Fruit fly (Drosophila melanogaster) whole organism, embryonic: ENCODE measurements around the gene crq.

Source experiments
- Atf3 ChIP-seq: fragments of 200-800 bp; sonication (Bioruptor generic); optimal IDR thresholded peaks from 3 replicates; lab custom pipeline; 2016; ENCODE audit warnings: missing biosample characterization, missing genetic modification characterization
- B-H2 ChIP-seq: fragments of 200-800 bp; sonication (Bioruptor generic); optimal IDR thresholded peaks from 2 replicates; lab custom pipeline; 2018; ENCODE audit warnings: missing biosample characterization, mild to moderate bottlenecking, missing genetic modification characterization
- Bteb2 ChIP-seq: fragments of 200-800 bp; sonication (Bioruptor generic); optimal IDR thresholded peaks from 2 replicates; lab custom pipeline; 2016; ENCODE audit warnings: missing biosample characterization, missing genetic modification characterization
- CG10959 ChIP-seq: fragments of 200-800 bp; sonication (Bioruptor generic); IDR thresholded peaks from 2 replicates; pipeline ENCODE4 v1.3.6; 2022; ENCODE audit warnings: missing biosample characterization, missing genetic modification characterization
- CG11504 ChIP-seq: fragments of 200-800 bp; sonication (Bioruptor generic); optimal IDR thresholded peaks from 3 replicates; lab custom pipeline; 2019; ENCODE audit warnings: missing biosample characterization, mild to moderate bottlenecking, missing genetic modification characterization, moderate library complexity
- CG11560 ChIP-seq: fragments of 200-800 bp; sonication (Bioruptor generic); IDR thresholded peaks from 3 replicates; pipeline ENCODE4 v1.3.6; 2022; ENCODE audit warnings: missing biosample characterization, missing genetic modification characterization
- CG12391 ChIP-seq: fragments of 200-800 bp; sonication (Bioruptor generic); optimal IDR thresholded peaks from 3 replicates; lab custom pipeline; 2018; ENCODE audit warnings: missing biosample characterization, mild to moderate bottlenecking, missing genetic modification characterization, moderate library complexity
- CG1647 ChIP-seq: fragments of 200-800 bp; sonication (Bioruptor generic); optimal IDR thresholded peaks from 3 replicates; lab custom pipeline; 2016; ENCODE audit warnings: missing biosample characterization, missing genetic modification characterization
- CG16815 ChIP-seq: fragments of 200-800 bp; sonication (Bioruptor generic); optimal IDR thresholded peaks from 3 replicates; lab custom pipeline; 2017; ENCODE audit warnings: missing biosample characterization, mild to moderate bottlenecking, missing genetic modification characterization
- CG18599 ChIP-seq: fragments of 200-800 bp; sonication (Bioruptor generic); optimal IDR thresholded peaks from 3 replicates; lab custom pipeline; 2017; ENCODE audit warnings: missing biosample characterization, missing genetic modification characterization, mild to moderate bottlenecking, moderate library complexity, missing genetic modification reagents
- CG31224 ChIP-seq: fragments of 200-800 bp; sonication (Bioruptor generic); IDR thresholded peaks from 2 replicates; pipeline ENCODE4 v1.3.6; 2022; ENCODE audit warnings: missing biosample characterization, missing genetic modification characterization
- CG32532 ChIP-seq: fragments of 200-800 bp; sonication (Bioruptor generic); IDR thresholded peaks from 2 replicates; pipeline ENCODE4 v1.3.6; 2022; ENCODE audit warnings: missing biosample characterization, missing genetic modification characterization
- CG32772 ChIP-seq: fragments of 200-800 bp; sonication (Bioruptor generic); IDR thresholded peaks from 2 replicates; pipeline ENCODE4 v1.3.6; 2022; ENCODE audit warnings: missing biosample characterization, missing genetic modification characterization
- CG33557 ChIP-seq: fragments of 200-800 bp; sonication (Bioruptor generic); optimal IDR thresholded peaks from 2 replicates; lab custom pipeline; 2019; ENCODE audit warnings: missing biosample characterization, mild to moderate bottlenecking, missing genetic modification characterization, moderate library complexity
- CG3726 ChIP-seq: fragments of 200-800 bp; sonication (Bioruptor generic); IDR thresholded peaks from 3 replicates; pipeline ENCODE4, ENCODE4 v1.3.6; 2022; ENCODE audit warnings: missing biosample characterization, missing genetic modification characterization
- CG4404 ChIP-seq: fragments of 200-800 bp; sonication (Bioruptor generic); IDR thresholded peaks from 2 replicates; pipeline ENCODE4 v1.3.6; 2022; ENCODE audit warnings: missing biosample characterization, missing genetic modification characterization
- CG7357 ChIP-seq: fragments of 200-800 bp; sonication (Bioruptor generic); IDR thresholded peaks from 3 replicates; pipeline ENCODE4 v1.3.6; 2022; ENCODE audit warnings: missing biosample characterization, missing genetic modification characterization
- Chrac-16 ChIP-seq: fragments of 200-800 bp; sonication (Bioruptor generic); optimal IDR thresholded peaks from 3 replicates; lab custom pipeline; 2016; ENCODE audit warnings: missing biosample characterization, missing genetic modification characterization
- D19B ChIP-seq: fragments of 200-800 bp; sonication (Bioruptor generic); optimal IDR thresholded peaks from 2 replicates; lab custom pipeline; 2017; ENCODE audit warnings: missing biosample characterization, mild to moderate bottlenecking, missing genetic modification characterization
- Drgx ChIP-seq: fragments of 200-800 bp; sonication (Bioruptor generic); IDR thresholded peaks from 2 replicates; pipeline ENCODE4 v1.3.6; 2022; ENCODE audit warnings: missing biosample characterization, missing genetic modification characterization
- E2f1 ChIP-seq: fragments of 200-800 bp; sonication (Bioruptor generic); IDR thresholded peaks from 2 replicates; pipeline ENCODE4 v1.3.6; 2022; ENCODE audit warnings: missing biosample characterization, missing genetic modification characterization
- E2f2 ChIP-seq: fragments of 200-800 bp; sonication (Bioruptor generic); IDR thresholded peaks from 2 replicates; pipeline ENCODE4 v1.3.6; 2022; ENCODE audit warnings: missing biosample characterization, missing genetic modification characterization
- Gug ChIP-seq: fragments of 200-800 bp; sonication (Bioruptor generic); IDR thresholded peaks from 4 replicates; pipeline ENCODE4 v1.3.6; 2022; ENCODE audit warnings: missing biosample characterization, missing genetic modification characterization
- HLH54F ChIP-seq: fragments of 200-800 bp; sonication (Bioruptor generic); optimal IDR thresholded peaks from 3 replicates; lab custom pipeline; 2016; ENCODE audit warnings: missing biosample characterization, missing genetic modification characterization
- Hmr ChIP-seq: fragments of 200-800 bp; sonication (Bioruptor generic); optimal IDR thresholded peaks from 3 replicates; lab custom pipeline; 2017; ENCODE audit warnings: mild to moderate bottlenecking, missing biosample characterization, missing genetic modification reagents, missing genetic modification characterization
- Hsf ChIP-seq: fragments of 200-800 bp; sonication (Bioruptor generic); optimal IDR thresholded peaks from 3 replicates; lab custom pipeline; 2016; ENCODE audit warnings: missing biosample characterization, missing genetic modification characterization
- Max ChIP-seq: fragments of 200-800 bp; sonication (Bioruptor generic); optimal IDR thresholded peaks from 2 replicates; lab custom pipeline; 2016; ENCODE audit warnings: missing biosample characterization, mild to moderate bottlenecking, missing genetic modification characterization
- NC2β ChIP-seq: fragments of 200-800 bp; sonication (Bioruptor generic); optimal IDR thresholded peaks from 2 replicates; lab custom pipeline; 2016; ENCODE audit warnings: missing biosample characterization, missing genetic modification characterization
- NFAT ChIP-seq: fragments of 200-800 bp; sonication (Bioruptor generic); IDR thresholded peaks from 2 replicates; pipeline ENCODE4 v1.3.6; 2022; ENCODE audit warnings: missing biosample characterization, missing genetic modification characterization
- Oaz ChIP-seq: fragments of 200-800 bp; sonication (Bioruptor generic); IDR thresholded peaks from 2 replicates; pipeline ENCODE4 v1.3.6; 2022; ENCODE audit warnings: missing biosample characterization, missing genetic modification characterization
- PHDP ChIP-seq: fragments of 200-800 bp; sonication (Bioruptor generic); optimal IDR thresholded peaks from 3 replicates; lab custom pipeline; 2018; ENCODE audit warnings: missing biosample characterization, mild to moderate bottlenecking, missing genetic modification characterization, moderate library complexity
- Sry-δ ChIP-seq: fragments of 200-800 bp; sonication (Bioruptor generic); optimal IDR thresholded peaks from 2 replicates; lab custom pipeline; 2016; ENCODE audit warnings: missing biosample characterization, missing genetic modification characterization
- Usf ChIP-seq: fragments of 200-800 bp; sonication (Bioruptor generic); optimal IDR thresholded peaks from 2 replicates; lab custom pipeline; 2017; ENCODE audit warnings: missing genotype, missing biosample characterization, missing genetic modification characterization
- ab ChIP-seq: fragments of 200-800 bp; sonication (Bioruptor generic); optimal IDR thresholded peaks from 2 replicates; lab custom pipeline; 2016; ENCODE audit warnings: missing biosample characterization, missing genetic modification characterization
- aop ChIP-seq: fragments of 200-800 bp; sonication (Bioruptor generic); IDR thresholded peaks from 2 replicates; pipeline ENCODE4 v1.3.6; 2022; ENCODE audit warnings: missing biosample characterization, missing genetic modification characterization
- bab2 ChIP-seq: fragments of 200-800 bp; sonication (Bioruptor generic); optimal IDR thresholded peaks from 2 replicates; lab custom pipeline; 2016; ENCODE audit warnings: missing biosample characterization, missing genetic modification characterization
- chif ChIP-seq, 2 experiments: fragments of 200-800 bp; sonication (Bioruptor generic); optimal IDR thresholded peaks; 3 replicates each; lab custom pipeline; 2016; ENCODE audit warnings: missing biosample characterization in 2 of 2, missing genetic modification characterization in 2 of 2
- chm ChIP-seq: fragments of 200-800 bp; sonication (Bioruptor generic); IDR thresholded peaks from 2 replicates; pipeline ENCODE4 v1.3.6; 2022; ENCODE audit warnings: missing biosample characterization, missing genetic modification characterization
- corto ChIP-seq: fragments of 200-800 bp; sonication (Bioruptor generic); optimal IDR thresholded peaks from 2 replicates; lab custom pipeline; 2016; ENCODE audit warnings: missing biosample characterization, mild to moderate bottlenecking, missing genetic modification characterization, moderate library complexity
- crc ChIP-seq: fragments of 200-800 bp; sonication (Bioruptor generic); optimal IDR thresholded peaks from 2 replicates; lab custom pipeline; 2016; ENCODE audit warnings: missing biosample characterization, missing genetic modification characterization
- crol ChIP-seq: fragments of 200-800 bp; sonication (Bioruptor generic); IDR thresholded peaks from 2 replicates; pipeline ENCODE4 v1.3.6; 2022; ENCODE audit warnings: missing biosample characterization, missing genetic modification characterization
- dmrt11E ChIP-seq: fragments of 200-800 bp; sonication (Bioruptor generic); optimal IDR thresholded peaks from 3 replicates; lab custom pipeline; 2018; ENCODE audit warnings: missing biosample characterization, mild to moderate bottlenecking, missing genetic modification characterization, moderate library complexity
- hkb ChIP-seq, 2 experiments: fragments of 200-800 bp in 1 of 2; fragments of >200 bp in 1 of 2; sonication (Bioruptor generic) in 1 of 2; IDR thresholded peaks in 1 of 2; optimal IDR thresholded peaks in 1 of 2; 2 replicates each; pipeline versions ENCODE4 v1.3.6 to Lab custom; 2017 to 2022; ENCODE audit warnings: missing biosample characterization in 1 of 2, missing genetic modification characterization in 1 of 2
- luna ChIP-seq: fragments of 200-800 bp; sonication (Bioruptor generic); optimal IDR thresholded peaks from 2 replicates; lab custom pipeline; 2016; ENCODE audit warnings: missing biosample characterization, missing genetic modification characterization
- pho ChIP-seq: fragments of 200-800 bp; sonication (Bioruptor generic); optimal IDR thresholded peaks from 2 replicates; lab custom pipeline; 2016; ENCODE audit warnings: missing biosample characterization, missing genetic modification characterization
- pros ChIP-seq: fragments of 200-800 bp; sonication (Bioruptor generic); optimal IDR thresholded peaks from 3 replicates; lab custom pipeline; 2019; ENCODE audit warnings: missing biosample characterization, mild to moderate bottlenecking, missing genetic modification characterization, moderate library complexity
- psq ChIP-seq: fragments of 200-800 bp; sonication (Bioruptor generic); optimal IDR thresholded peaks from 2 replicates; lab custom pipeline; 2017; ENCODE audit warnings: missing biosample characterization, missing genetic modification characterization
- row ChIP-seq: fragments of 200-800 bp; sonication (Bioruptor generic); IDR thresholded peaks from 3 replicates; pipeline ENCODE4 v1.3.6; 2022; ENCODE audit warnings: missing biosample characterization, missing genetic modification characterization
- scrt ChIP-seq: fragments of 200-800 bp; sonication (Bioruptor generic); optimal IDR thresholded peaks from 2 replicates; lab custom pipeline; 2018; ENCODE audit warnings: missing biosample characterization, mild to moderate bottlenecking, missing genetic modification characterization, moderate library complexity

crq gene

dm6 chr2L:429680-430484 lies 22.9 kb downstream of the crq start (continued):
- TF ChIP-seq CG31224 (GFP tag; lab: Robert Waterston, UW) (peak; percentile 9; the same call in 1 of the 2 replicates), CG32772 (GFP tag; lab: Robert Waterston, UW) (no peak), CG3726 (GFP tag; lab: Robert Waterston, UW) (no peak), CG4404 (GFP tag; lab: Robert Waterston, UW) (peak; percentile 58; the same call in 1 of the 2 replicates), crc (GFP tag; lab: Kevin White, UChicago) (peak; percentile 23), chm (peak; percentile 58; the same call in 1 of the 2 replicates), Hmr (GFP tag; lab: Kevin White, UChicago) (peak; percentile 36), CG12391 (tag; lab: Kevin White, UChicago) (peak; percentile 62), scrt (GFP tag; lab: Kevin White, UChicago) (no peak), ab (GFP tag; lab: Kevin White, UChicago) (peak; percentile 0), CG11560 (tag; lab: Robert Waterston, UW) (no peak), Chrac-16 (GFP tag; lab: Kevin White, UChicago) (peak; percentile 71), bab2 (GFP tag; lab: Kevin White, UChicago) (peak; percentile 23), pros (GFP tag; lab: Kevin White, UChicago) (peak; percentile 36), chif (GFP tag; optimal IDR thresholded peaks at IDR 0.05; lab: Kevin White, UChicago) (peak; percentile 44 to 45), E2f1 (peak; percentile 21; the same call in 1 of the 2 replicates), Sry-δ (GFP tag; lab: Kevin White, UChicago) (no peak), psq (GFP tag; lab: Kevin White, UChicago) (peak; percentile 24), D19B (peak; percentile 51), NFAT (GFP tag; lab: Robert Waterston, UW) (peak; percentile 64), CG18599 (GFP tag; lab: Kevin White, UChicago) (peak; percentile 27), Bteb2 (peak; percentile 23), Usf (GFP tag; lab: Kevin White, UChicago) (peak; percentile 39), CG10959 (peak; percentile 41; the same call in 1 of the 2 replicates), CG7357 (GFP tag; lab: Robert Waterston, UW) (peak; percentile 37; the same call in 2 of the 3 replicates), Atf3 (GFP tag; lab: Kevin White, UChicago) (peak; percentile 18), row (GFP tag; lab: Robert Waterston, UW) (peak; percentile 66; the same call in 2 of the 3 replicates), Hsf (GFP tag; lab: Kevin White, UChicago) (peak; percentile 64), dmrt11E (peak; percentile 65), CG32532 (GFP tag; lab: Robert Waterston, UW) (peak; percentile 60), PHDP (tag; lab: Kevin White, UChicago) (peak; percentile 29), luna (GFP tag; lab: Kevin White, UChicago) (peak; percentile 54), aop (GFP tag; lab: Robert Waterston, UW) (0 out of 2 replicates have a peak, but pooled peaks have one; percentile 32), E2f2 (GFP tag; lab: Robert Waterston, UW) (peak; percentile 26; the same call in 1 of the 2 replicates), corto (GFP tag; lab: Kevin White, UChicago) (peak; percentile 79), Oaz (GFP tag; lab: Robert Waterston, UW) (no peak), crol (GFP tag; lab: Robert Waterston, UW) (peak; percentile 86), Drgx (GFP tag; lab: Robert Waterston, UW) (peak; percentile 58), CG33557 (GFP tag; lab: Kevin White, UChicago) (peak; percentile 49), CG16815 (GFP tag; lab: Kevin White, UChicago) (peak; percentile 71), Gug (GFP tag; lab: Robert Waterston, UW) (peak; percentile 61), NC2β (peak; percentile 52), Max (peak; percentile 44), hkb (optimal IDR thresholded peaks at IDR 0.05; lab: Kevin White, UChicago) (no peak), hkb (GFP tag; IDR thresholded peaks at IDR 0.05; lab: Robert Waterston, UW) (0 out of 2 replicates have a peak, but pooled peaks have one; percentile 46), CG11504 (peak; percentile 40), CG1647 (no peak), HLH54F (GFP tag; lab: Kevin White, UChicago) (peak; percentile 37), B-H2 (GFP tag; lab: Kevin White, UChicago) (no peak), pho (GFP tag; lab: Kevin White, UChicago) (peak; percentile 52)
